Worm (Caenorhabditis elegans) whole organism, late embryonic: ENCODE measurements around the gene K12H6.5.

Source experiments
- ama-1 ChIP-seq: fragments of 150-350 bp; optimal IDR thresholded peaks from 2 replicates; lab custom pipeline; 2014
- fax-1 ChIP-seq: sonication (generic microtip); optimal IDR thresholded peaks from 2 replicates; lab custom pipeline; 2016; ENCODE audit warnings: missing genotype, missing genetic modification characterization, missing compliant biosample characterization
- mec-3 ChIP-seq: sonication (generic microtip); optimal IDR thresholded peaks from 2 replicates; lab custom pipeline; 2016; ENCODE audit warnings: borderline replicate concordance, missing genetic modification characterization, missing compliant biosample characterization
- nfya-1 ChIP-seq: sonication (generic microtip); optimal IDR thresholded peaks from 2 replicates; lab custom pipeline; 2017; ENCODE audit warnings: missing genetic modification characterization, mild to moderate bottlenecking, missing compliant biosample characterization, antibody characterized with exemption, moderate library complexity
- nhr-232 ChIP-seq: sonication (generic microtip); optimal IDR thresholded peaks from 2 replicates; lab custom pipeline; 2016; ENCODE audit warnings: missing genetic modification characterization, missing compliant biosample characterization
- odd-2 ChIP-seq: sonication (generic microtip); optimal IDR thresholded peaks from 2 replicates; lab custom pipeline; 2017; ENCODE audit warnings: antibody characterized with exemption, mild to moderate bottlenecking, missing genetic modification characterization, missing compliant biosample characterization
- unc-55 ChIP-seq: sonication (generic microtip); optimal IDR thresholded peaks from 2 replicates; lab custom pipeline; 2017; ENCODE audit warnings: missing biosample characterization, missing genetic modification reagents, missing genetic modification characterization

DNA sequence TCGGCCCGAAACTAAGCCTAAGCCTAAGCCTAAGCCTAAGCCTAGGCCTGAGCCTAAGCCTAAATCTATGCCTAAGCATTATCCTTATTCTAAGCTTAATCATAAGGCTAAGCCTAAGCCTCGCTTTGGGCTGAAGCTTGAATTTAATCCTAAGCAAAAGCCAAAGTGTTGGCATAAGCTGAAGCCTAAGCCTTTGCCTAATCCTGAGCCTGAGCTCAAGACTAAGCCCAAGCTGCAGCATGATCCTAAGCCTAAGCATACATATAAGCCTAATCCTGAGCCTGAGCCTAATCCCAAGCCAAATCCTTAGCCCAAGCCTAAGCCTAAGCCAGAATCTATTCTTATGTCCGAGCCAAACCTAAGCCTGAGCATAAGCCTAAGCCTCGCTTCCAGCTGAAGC is 20.6 kb upstream of the K12H6.5 start:
- TF ChIP-seq nfya-1 (tag; lab: Kevin White, UChicago): no peak
- no peak for TF ChIP-seq unc-55 (GFP tag; lab: Kevin White, UChicago)
- no peak for TF ChIP-seq odd-2 (tag; lab: Kevin White, UChicago)
- TF ChIP-seq nhr-232 (tag; lab: Kevin White, UChicago): no peak
- no peak for TF ChIP-seq fax-1 (tag; lab: Kevin White, UChicago)
- no peak for TF ChIP-seq ama-1 (lab: Kevin White, UChicago)
- TF ChIP-seq mec-3: no peak
